Fruit fly (Drosophila melanogaster): ENCODE data around the gene COX5BL.

The COX5BL gene

DNA sequence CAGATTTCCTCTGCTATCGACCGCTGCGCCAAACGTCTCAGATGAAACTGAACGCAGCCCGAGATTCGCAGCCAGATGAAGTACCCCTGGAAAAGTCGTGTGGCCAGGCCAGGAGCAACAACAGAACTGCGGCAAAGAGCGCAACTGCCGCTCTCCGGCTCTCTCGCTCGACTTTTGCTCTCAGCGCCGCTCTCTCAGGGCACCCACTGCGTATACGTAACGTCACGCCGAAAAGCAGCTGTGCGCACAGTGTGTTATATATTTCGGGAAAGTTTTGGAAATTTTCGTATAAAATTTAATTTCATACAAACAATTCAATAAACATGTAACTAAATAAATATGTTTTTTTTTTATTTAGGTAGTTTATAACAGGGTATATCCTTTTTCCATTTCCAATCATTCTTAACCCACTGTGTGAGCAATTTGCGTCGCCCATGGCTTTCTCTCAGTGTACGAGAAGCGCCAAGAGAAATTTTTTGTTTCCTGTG is 41.8 kb downstream of the COX5BL start, which contains the start of gene Dpp10 (continued):
- peak; percentile 61 for TF ChIP-seq repo (GFP tag; optimal IDR thresholded peaks at IDR 0.05)
- TF ChIP-seq chinmo (GFP tag; IDR thresholded peaks at IDR 0.05; ENCODE audit: partially characterized antibody), result no peak
- TF ChIP-seq CG10366 (GFP tag; IDR thresholded peaks at IDR 0.05), result peak; percentile 94
- peak; percentile 75 for TF ChIP-seq CG17829 (tag; optimal IDR thresholded peaks at IDR 0.05)
- TF ChIP-seq gcm (GFP tag; optimal IDR thresholded peaks at IDR 0.05), result peak; percentile 68
- no peak for TF ChIP-seq kni (GFP tag; optimal IDR thresholded peaks at IDR 0.05)
- TF ChIP-seq CG31224 (GFP tag; IDR thresholded peaks at IDR 0.05), result peak; percentile 91
- no peak for TF ChIP-seq bsh (GFP tag; optimal IDR thresholded peaks at IDR 0.05)
- peak; percentile 65; the same call in 1 of the 3 replicates for TF ChIP-seq sr (GFP tag; IDR thresholded peaks at IDR 0.05)
- TF ChIP-seq en (GFP tag; optimal IDR thresholded peaks at IDR 0.05), result no peak
- TF ChIP-seq Scr (GFP tag; IDR thresholded peaks at IDR 0.05; ENCODE audit: partially characterized antibody), result no peak; the same call in 1 of the 2 replicates
- TF ChIP-seq CG10543 (GFP tag; optimal IDR thresholded peaks at IDR 0.05), result peak; percentile 94
- peak; percentile 88 for TF ChIP-seq CG43689 (GFP tag; IDR thresholded peaks at IDR 0.05)
- TF ChIP-seq pfk (GFP tag; optimal IDR thresholded peaks at IDR 0.05), result no peak
- TF ChIP-seq Dek (tag; optimal IDR thresholded peaks at IDR 0.05), result peak; percentile 91
- peak; percentile 29 for TF ChIP-seq Dref (GFP tag; IDR thresholded peaks at IDR 0.05)
- no peak for TF ChIP-seq Stat92E (GFP tag; optimal IDR thresholded peaks at IDR 0.05)
- TF ChIP-seq knrl (GFP tag; IDR thresholded peaks at IDR 0.05; ENCODE audit: partially characterized antibody), result peak; percentile 50
- TF ChIP-seq ftz-f1 (GFP tag; optimal IDR thresholded peaks at IDR 0.05), result peak; percentile 25
- TF ChIP-seq CG3995 (GFP tag; optimal IDR thresholded peaks at IDR 0.05), result peak; percentile 44
- TF ChIP-seq ham (GFP tag; IDR thresholded peaks at IDR 0.05), result peak; percentile 93
- TF ChIP-seq fd64A (GFP tag; optimal IDR thresholded peaks at IDR 0.05), result peak; percentile 36
- peak; percentile 95 for TF ChIP-seq CG14050 (GFP tag; IDR thresholded peaks at IDR 0.05)
- peak; percentile 63 for TF ChIP-seq slp2 (GFP tag; optimal IDR thresholded peaks at IDR 0.05)
- TF ChIP-seq CG9817 (tag; optimal IDR thresholded peaks at IDR 0.05), result peak; percentile 91
- TF ChIP-seq CG1647 (GFP tag; optimal IDR thresholded peaks at IDR 0.05), result peak; percentile 83
- peak; percentile 93 for TF ChIP-seq HHEX (GFP tag; optimal IDR thresholded peaks at IDR 0.05)
- TF ChIP-seq CG18764 (GFP tag; optimal IDR thresholded peaks at IDR 0.05), result peak; percentile 75
- peak; percentile 86 for TF ChIP-seq H15 (GFP tag; IDR thresholded peaks at IDR 0.05)
- peak; percentile 62 for TF ChIP-seq luna (GFP tag; optimal IDR thresholded peaks at IDR 0.05)
- TF ChIP-seq Deaf1 (tag; optimal IDR thresholded peaks at IDR 0.05), result peak; percentile 74
- no peak for TF ChIP-seq Sin3A (optimal IDR thresholded peaks at IDR 0.05)
- TF ChIP-seq CG8089 (GFP tag; optimal IDR thresholded peaks at IDR 0.05), result peak; percentile 71
- peak; percentile 83 for TF ChIP-seq CG1792 (GFP tag; optimal IDR thresholded peaks at IDR 0.05)
- peak; percentile 79 for TF ChIP-seq tap (tag; optimal IDR thresholded peaks at IDR 0.05)
- TF ChIP-seq zf30C (GFP tag; optimal IDR thresholded peaks at IDR 0.05), result peak; percentile 65
- peak; percentile 74 for TF ChIP-seq CG33213 (GFP tag; optimal IDR thresholded peaks at IDR 0.05)
- TF ChIP-seq bcd (GFP tag; optimal IDR thresholded peaks at IDR 0.05), result peak; percentile 90
- peak; percentile 72 for TF ChIP-seq Atf-2 (GFP tag; optimal IDR thresholded peaks at IDR 0.05)
- no peak for TF ChIP-seq lbe (GFP tag; optimal IDR thresholded peaks at IDR 0.05)
- TF ChIP-seq B-H1 (GFP tag; IDR thresholded peaks at IDR 0.05), result peak; percentile 92
- peak; percentile 12 for TF ChIP-seq psq (GFP tag; optimal IDR thresholded peaks at IDR 0.05)
- no peak for TF ChIP-seq CG9797 (GFP tag; optimal IDR thresholded peaks at IDR 0.05)
- peak; percentile 93 for TF ChIP-seq dmrt99B (tag; optimal IDR thresholded peaks at IDR 0.05)
- peak; percentile 95 for TF ChIP-seq CG34422 (GFP tag; IDR thresholded peaks at IDR 0.05)
- no peak for TF ChIP-seq fru (optimal IDR thresholded peaks at IDR 0.05)
- peak; percentile 23 for TF ChIP-seq crc (GFP tag; optimal IDR thresholded peaks at IDR 0.05)
- TF ChIP-seq ERR (GFP tag; optimal IDR thresholded peaks at IDR 0.05), result peak; percentile 80
- peak; percentile 86 for TF ChIP-seq CG6813 (GFP tag; optimal IDR thresholded peaks at IDR 0.05)
- TF ChIP-seq CG9876 (GFP tag; optimal IDR thresholded peaks at IDR 0.05), result peak; percentile 64
- peak; percentile 97 for TF ChIP-seq Hmr (GFP tag; optimal IDR thresholded peaks at IDR 0.05)
